Worm (Caenorhabditis elegans): ENCODE data around the gene ppm-1.G.

The ppm-1.G gene

DNA sequence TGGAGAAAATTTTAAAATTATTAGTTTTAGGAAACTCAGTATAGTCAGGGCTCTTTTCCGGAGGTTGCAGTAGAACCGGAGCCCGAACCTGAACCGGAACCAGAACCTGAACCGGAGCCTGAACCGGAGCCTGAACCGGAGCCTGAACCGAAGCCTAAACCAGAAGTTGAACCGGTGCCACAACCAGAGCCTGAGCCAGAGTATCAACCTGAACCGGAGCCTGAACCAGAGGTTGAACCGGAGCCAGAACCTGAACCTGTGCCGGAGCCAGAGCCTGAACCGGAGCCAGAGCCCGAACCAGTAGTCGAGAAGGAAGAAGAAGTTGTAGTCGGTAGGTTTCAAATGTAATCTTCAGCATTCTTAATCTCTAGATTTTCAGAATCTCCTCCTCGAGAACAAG is 15.0 kb upstream of the ppm-1.G start:
- no peak for TF ChIP-seq nhr-11 (tag; optimal IDR thresholded peaks at IDR 0.05)

DNA sequence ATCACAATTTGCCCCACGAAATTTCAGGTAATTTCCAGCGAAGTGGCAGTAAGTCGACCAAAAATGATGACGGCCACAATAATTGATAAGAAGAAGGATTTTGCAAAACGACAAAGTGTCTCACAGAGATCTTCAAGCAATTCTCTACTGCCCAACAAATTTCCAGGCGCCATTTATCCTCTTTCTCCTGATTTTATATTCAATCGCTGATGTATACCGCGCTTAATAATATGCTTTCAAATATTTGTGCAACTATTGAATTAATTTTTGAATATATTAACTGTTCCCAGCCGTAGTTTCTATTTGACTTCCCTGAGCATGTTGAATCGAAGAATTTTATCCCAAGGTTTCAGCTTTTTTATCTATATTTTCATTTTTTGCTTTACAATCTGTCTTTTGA is 12.5 kb upstream of the ppm-1.G start, which contains the start of gene tpst-2:
TSS of gene tpst-2 (plus strand) at position 301 of the 400 bp plus-strand sequence.
- TF ChIP-seq jun-1 (tag; optimal IDR thresholded peaks at IDR 0.05) (no peak), nhr-11 (tag; optimal IDR thresholded peaks at IDR 0.05) (no peak), ztf-11 (tag; optimal IDR thresholded peaks at IDR 0.05) (no peak), nhr-77 (tag; optimal IDR thresholded peaks at IDR 0.05) (no peak), elt-2 (tag; optimal IDR thresholded peaks at IDR 0.05) (no peak), egl-5 (tag; optimal IDR thresholded peaks at IDR 0.05) (no peak), mdl-1 (tag; optimal IDR thresholded peaks at IDR 0.05) (no peak), ztf-4 (tag; optimal IDR thresholded peaks at IDR 0.05) (no peak), unc-62 (GFP tag; optimal IDR thresholded peaks at IDR 0.05) (no peak)

DNA sequence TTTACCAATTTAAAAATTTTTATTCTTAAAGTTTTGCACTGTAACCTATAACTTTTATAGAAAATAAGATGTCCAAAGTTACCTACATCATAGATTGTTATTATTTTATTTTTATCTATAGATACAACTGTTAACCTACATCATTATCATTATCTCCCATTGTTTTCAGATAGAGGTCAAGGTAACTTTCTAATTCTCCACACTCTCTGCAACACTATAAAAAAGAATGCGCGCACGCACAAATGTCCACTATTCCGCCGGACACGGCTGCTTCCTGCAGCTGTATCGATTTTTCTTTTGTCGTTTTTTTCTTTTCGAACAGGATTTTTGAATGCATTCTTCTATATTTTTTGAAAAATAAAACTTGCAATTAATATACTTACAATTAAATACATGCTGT is 10.8 kb upstream of the ppm-1.G start:
- TF ChIP-seq pha-4 (tag; optimal IDR thresholded peaks at IDR 0.05) (no peak), jun-1 (tag; optimal IDR thresholded peaks at IDR 0.05) (no peak), ceh-28 (tag; optimal IDR thresholded peaks at IDR 0.05) (peak; percentile 17), pqm-1 (tag; optimal IDR thresholded peaks at IDR 0.05) (no peak), hmg-11 (tag; optimal IDR thresholded peaks at IDR 0.05) (peak; percentile 30), nhr-12 (tag; optimal IDR thresholded peaks at IDR 0.05) (no peak), nhr-23 (tag; optimal IDR thresholded peaks at IDR 0.05) (peak; percentile 69), nhr-25 (tag; optimal IDR thresholded peaks at IDR 0.05) (peak; percentile 7)

DNA sequence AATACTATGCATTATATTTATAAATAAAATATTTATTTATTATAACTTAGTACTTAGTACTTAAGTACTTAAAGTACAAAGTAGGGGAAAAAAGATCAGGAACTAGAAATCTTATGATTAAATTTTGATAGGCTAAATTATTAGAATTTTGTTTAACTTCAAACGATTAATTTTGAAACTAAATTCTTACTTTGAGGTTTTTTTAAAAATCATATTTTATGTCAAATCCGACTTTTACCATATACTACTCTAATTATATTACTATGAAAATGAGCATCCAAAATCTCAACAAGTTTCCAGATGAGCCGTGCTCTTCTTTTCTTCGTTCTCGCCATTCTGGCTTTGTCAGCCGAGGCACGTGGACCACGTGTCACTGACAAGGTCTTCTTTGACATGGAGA is 10.4 kb upstream of the ppm-1.G start, which contains the start of gene cyn-6:
TSS of gene cyn-6 (plus strand) at position 301 of the 400 bp plus-strand sequence.
- TF ChIP-seq nhr-23 (tag; optimal IDR thresholded peaks at IDR 0.05) (no peak), egl-27 (tag; optimal IDR thresholded peaks at IDR 0.05) (no peak), jun-1 (tag; optimal IDR thresholded peaks at IDR 0.05) (no peak), nhr-12 (tag; optimal IDR thresholded peaks at IDR 0.05) (no peak), sea-2 (GFP tag; optimal IDR thresholded peaks at IDR 0.05) (no peak), elt-3 (tag; optimal IDR thresholded peaks at IDR 0.05) (no peak), elt-2 (tag; optimal IDR thresholded peaks at IDR 0.05) (no peak), ZK546.5 (tag; optimal IDR thresholded peaks at IDR 0.05) (no peak), fkh-2 (tag; optimal IDR thresholded peaks at IDR 0.05) (no peak), ceh-9 (tag; optimal IDR thresholded peaks at IDR 0.05) (no peak), daf-12 (tag; optimal IDR thresholded peaks at IDR 0.05) (no peak), nhr-25 (tag; optimal IDR thresholded peaks at IDR 0.05) (no peak)

DNA sequence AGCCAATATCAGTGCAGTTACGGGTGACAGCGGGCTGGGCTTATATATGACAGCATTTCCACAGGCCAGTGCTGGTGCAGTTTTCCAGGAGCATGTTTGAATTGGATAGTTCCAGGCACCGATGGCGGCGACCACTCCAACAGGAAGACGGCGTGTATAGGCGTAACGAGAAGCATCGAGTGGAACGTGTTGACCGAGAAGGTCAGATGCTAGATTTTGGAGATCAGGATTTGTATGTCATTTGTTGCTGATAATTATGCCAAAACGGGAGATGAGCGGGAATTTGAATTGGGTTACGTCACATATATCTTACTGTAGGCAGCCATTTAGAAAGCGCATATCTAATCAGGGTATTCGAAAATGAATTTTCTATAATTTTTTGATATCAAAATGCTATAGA is 8.1 kb upstream of the ppm-1.G start:
- TF ChIP-seq elt-3 (tag; optimal IDR thresholded peaks at IDR 0.05) (no peak), hmg-11 (tag; optimal IDR thresholded peaks at IDR 0.05) (no peak), unc-62 (GFP tag; optimal IDR thresholded peaks at IDR 0.05) (no peak), sea-2 (GFP tag; optimal IDR thresholded peaks at IDR 0.05) (no peak), fkh-2 (tag; optimal IDR thresholded peaks at IDR 0.05) (no peak), ceh-82 (tag; optimal IDR thresholded peaks at IDR 0.05) (no peak), ztf-11 (tag; optimal IDR thresholded peaks at IDR 0.05) (no peak), lsy-12 (tag; optimal IDR thresholded peaks at IDR 0.05) (no peak), tbx-2 (tag; optimal IDR thresholded peaks at IDR 0.05) (no peak), mdl-1 (tag; optimal IDR thresholded peaks at IDR 0.05) (no peak), nhr-43 (tag; optimal IDR thresholded peaks at IDR 0.05; ENCODE audit: poor library complexity, severe bottlenecking) (no peak), nhr-67 (tag; optimal IDR thresholded peaks at IDR 0.05) (no peak), nhr-77 (tag; optimal IDR thresholded peaks at IDR 0.05) (no peak), aly-2 (tag; optimal IDR thresholded peaks at IDR 0.05) (no peak), mml-1 (tag; optimal IDR thresholded peaks at IDR 0.05) (no peak), eor-1 (tag; optimal IDR thresholded peaks at IDR 0.05) (no peak)

DNA sequence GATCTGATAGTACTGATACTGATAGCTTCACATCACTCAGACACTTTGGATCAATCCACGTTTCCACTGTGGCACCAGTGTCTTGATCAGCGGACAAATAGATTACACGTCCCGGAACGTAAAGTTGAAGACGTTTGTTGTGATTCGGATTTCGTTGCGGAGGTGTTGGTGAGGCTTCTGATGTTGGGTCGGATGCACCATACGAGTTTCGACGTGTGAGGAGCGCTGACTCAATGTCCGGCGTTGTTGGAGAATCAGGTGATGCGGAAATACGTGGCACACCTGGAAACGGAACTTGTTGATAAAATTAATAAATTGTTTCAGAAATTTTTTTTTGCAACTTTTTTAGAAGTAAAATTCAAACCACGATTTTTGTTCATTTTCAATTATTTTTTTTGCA is 4.7 kb upstream of the ppm-1.G start, which contains the start of gene alh-11:
TSS of gene alh-11 (minus strand) at position 101 of the 400 bp plus-strand sequence.
- no peak for TF ChIP-seq tbx-2 (tag; optimal IDR thresholded peaks at IDR 0.05)
- no peak for TF ChIP-seq pqm-1 (tag; optimal IDR thresholded peaks at IDR 0.05)
- TF ChIP-seq fos-1 (tag; optimal IDR thresholded peaks at IDR 0.05), result no peak
- no peak for TF ChIP-seq ama-1 (optimal IDR thresholded peaks at IDR 0.05)
- no peak for TF ChIP-seq elt-3 (tag; optimal IDR thresholded peaks at IDR 0.05)
- TF ChIP-seq egl-27 (tag; optimal IDR thresholded peaks at IDR 0.05), result no peak
- TF ChIP-seq nhr-77 (tag; optimal IDR thresholded peaks at IDR 0.05), result no peak
- TF ChIP-seq R02D3.7 (tag; optimal IDR thresholded peaks at IDR 0.05), result no peak
- no peak for TF ChIP-seq pha-4 (tag; optimal IDR thresholded peaks at IDR 0.05)
